Worm (Caenorhabditis elegans): ENCODE data around the gene dmd-5.

dmd-5 gene

ce11 chrII:5804288-5804687 lies 30.3 kb upstream of the dmd-5 start:
- TF ChIP-seq ceh-18 (tag; optimal IDR thresholded peaks at IDR 0.05), result no peak
- no peak for TF ChIP-seq ets-4 (tag; optimal IDR thresholded peaks at IDR 0.05)
- TF ChIP-seq elt-2 (tag; optimal IDR thresholded peaks at IDR 0.05), result no peak
- TF ChIP-seq hlh-13 (GFP tag; optimal IDR thresholded peaks at IDR 0.05), result no peak
- TF ChIP-seq unc-42 (tag; optimal IDR thresholded peaks at IDR 0.05), result no peak
- no peak for TF ChIP-seq pha-4 (tag; optimal IDR thresholded peaks at IDR 0.05)

ce11 chrII:5801075-5801474 lies 27.1 kb upstream of the dmd-5 start, which contains the start of the genes K05F1.9 and K05F1.1:
Gene K05F1.9, minus strand, starts transcription at chrII:5801175.
Gene K05F1.1, plus strand, starts transcription at chrII:5801382.
- TF ChIP-seq ceh-30 (tag; optimal IDR thresholded peaks at IDR 0.05) (no peak), pag-3 (tag; optimal IDR thresholded peaks at IDR 0.05; ENCODE audit: borderline replicate concordance) (no peak), hlh-6 (tag; optimal IDR thresholded peaks at IDR 0.05) (no peak), ref-2 (tag; optimal IDR thresholded peaks at IDR 0.05) (no peak), nhr-232 (tag; optimal IDR thresholded peaks at IDR 0.05) (no peak), zip-5 (tag; optimal IDR thresholded peaks at IDR 0.05) (no peak), lin-11 (tag; optimal IDR thresholded peaks at IDR 0.05) (no peak), hlh-15 (tag; optimal IDR thresholded peaks at IDR 0.05) (no peak), madf-2 (tag; optimal IDR thresholded peaks at IDR 0.05) (no peak), ceh-14 (tag; optimal IDR thresholded peaks at IDR 0.05) (no peak), K02D7.2 (tag; optimal IDR thresholded peaks at IDR 0.05) (no peak)

ce11 chrII:5799553-5799952 lies 25.5 kb upstream of the dmd-5 start, which contains the start of gene K05F1.8:
Gene K05F1.8, minus strand, starts transcription at chrII:5799653.
- TF ChIP-seq pha-2 (tag; optimal IDR thresholded peaks at IDR 0.05), result no peak
- no peak for TF ChIP-seq pqm-1 (tag; optimal IDR thresholded peaks at IDR 0.05)
- TF ChIP-seq mec-3 (tag; optimal IDR thresholded peaks at IDR 0.05; ENCODE audit: borderline replicate concordance), result no peak
- no peak for TF ChIP-seq ref-2 (tag; optimal IDR thresholded peaks at IDR 0.05)
- no peak for TF ChIP-seq F13H6.1 (tag; optimal IDR thresholded peaks at IDR 0.05)
- TF ChIP-seq K09A11.1 (tag; optimal IDR thresholded peaks at IDR 0.05; ENCODE audit: insufficient read depth), result no peak
- TF ChIP-seq pha-4 (tag; optimal IDR thresholded peaks at IDR 0.05), result no peak
- TF ChIP-seq ceh-14 (tag; optimal IDR thresholded peaks at IDR 0.05), result no peak
- TF ChIP-seq ceh-19 (GFP tag; optimal IDR thresholded peaks at IDR 0.05), result no peak
- no peak for TF ChIP-seq pat-9 (tag; optimal IDR thresholded peaks at IDR 0.05)
- no peak for TF ChIP-seq unc-42 (tag; optimal IDR thresholded peaks at IDR 0.05)
- TF ChIP-seq ceh-34 (tag; optimal IDR thresholded peaks at IDR 0.05), result no peak
- no peak for TF ChIP-seq pag-3 (tag; optimal IDR thresholded peaks at IDR 0.05; ENCODE audit: borderline replicate concordance)
- TF ChIP-seq ceh-30 (tag; optimal IDR thresholded peaks at IDR 0.05), result no peak
- TF ChIP-seq lin-11 (tag; optimal IDR thresholded peaks at IDR 0.05), result no peak
- TF ChIP-seq ceh-22 (tag; optimal IDR thresholded peaks at IDR 0.05), result no peak
- TF ChIP-seq nhr-11 (tag; optimal IDR thresholded peaks at IDR 0.05), result no peak
- TF ChIP-seq odd-2 (tag; optimal IDR thresholded peaks at IDR 0.05), result no peak
- TF ChIP-seq elt-2 (tag; optimal IDR thresholded peaks at IDR 0.05), result no peak
- TF ChIP-seq nfya-1 (tag; optimal IDR thresholded peaks at IDR 0.05), result no peak

- no peak for TF ChIP-seq elt-4 (tag; optimal IDR thresholded peaks at IDR 0.05)
- TF ChIP-seq ztf-16 (tag; optimal IDR thresholded peaks at IDR 0.05), result no peak
- TF ChIP-seq ceh-34 (tag; optimal IDR thresholded peaks at IDR 0.05), result no peak
- no peak for TF ChIP-seq unc-55 (GFP tag; optimal IDR thresholded peaks at IDR 0.05)
- TF ChIP-seq pha-4 (tag; optimal IDR thresholded peaks at IDR 0.05), result no peak
- no peak for TF ChIP-seq unc-3 (GFP tag; conservative IDR thresholded peaks at IDR 0.05)
- no peak for TF ChIP-seq unc-3 (tag; optimal IDR thresholded peaks at IDR 0.05)
- no peak for TF ChIP-seq ceh-24 (tag; optimal IDR thresholded peaks at IDR 0.05)
- no peak for TF ChIP-seq K09A11.1 (tag; optimal IDR thresholded peaks at IDR 0.05; ENCODE audit: insufficient read depth)
- no peak for TF ChIP-seq ama-1 (optimal IDR thresholded peaks at IDR 0.05)
- no peak for TF ChIP-seq sox-2 (GFP tag; IDR thresholded peaks at IDR 0.05)
- no peak for TF ChIP-seq hlh-30 (tag; optimal IDR thresholded peaks at IDR 0.05; ENCODE audit: insufficient read depth)
- no peak for TF ChIP-seq T23F11.4 (GFP tag; optimal IDR thresholded peaks at IDR 0.05)
- TF ChIP-seq hlh-6 (tag; optimal IDR thresholded peaks at IDR 0.05), result no peak
- TF ChIP-seq ets-4 (tag; optimal IDR thresholded peaks at IDR 0.05), result no peak
- TF ChIP-seq fkh-10 (GFP tag; optimal IDR thresholded peaks at IDR 0.05), result no peak
- TF ChIP-seq syd-9 (tag; optimal IDR thresholded peaks at IDR 0.05), result no peak
- no peak for TF ChIP-seq ceh-19 (GFP tag; optimal IDR thresholded peaks at IDR 0.05)
- TF ChIP-seq pros-1 (tag; optimal IDR thresholded peaks at IDR 0.05), result no peak
- TF ChIP-seq gmeb-2 (tag; optimal IDR thresholded peaks at IDR 0.05), result no peak
Measured at ce11 chrII:5797348-5797977, 23.4 kb upstream of the dmd-5 start, which contains the start of the genes msp-63 and msp-142. Gene msp-63, minus strand, starts transcription at chrII:5797448. Gene msp-142, plus strand, starts transcription at chrII:5797927.

All from whole organism, late embryonic.